Worm (Caenorhabditis elegans) whole organism, L1 larva: ENCODE measurements around the gene T05C3.6.

ENCODE experiments used
- C04F5.9 ChIP-seq: sonication (generic microtip); optimal IDR thresholded peaks from 2 replicates; lab custom pipeline; 2016; ENCODE audit warnings: missing genetic modification characterization, missing compliant biosample characterization
- C16A3.4 ChIP-seq: fragments of 150-350 bp; optimal IDR thresholded peaks from 2 replicates; lab custom pipeline; 2014; ENCODE audit warnings: missing biosample characterization, missing genetic modification characterization
- F16B12.6 ChIP-seq: fragments of 150-350 bp; optimal IDR thresholded peaks from 2 replicates; lab custom pipeline; 2014; ENCODE audit warnings: missing biosample characterization, missing genetic modification characterization
- Y116A8C.19 ChIP-seq: sonication (generic microtip); optimal IDR thresholded peaks from 2 replicates; lab custom pipeline; 2016; ENCODE audit warnings: missing compliant biosample characterization, missing genetic modification characterization, borderline replicate concordance
- aha-1 ChIP-seq: fragments of 150-350 bp; optimal IDR thresholded peaks from 2 replicates; lab custom pipeline; 2014; ENCODE audit warnings: missing biosample characterization, missing genetic modification characterization
- alr-1 ChIP-seq: fragments of 200-800 bp; sonication (Bioruptor generic); optimal IDR thresholded peaks from 2 replicates; lab custom pipeline; 2018; ENCODE audit warnings: borderline replicate concordance, mild to moderate bottlenecking, missing genetic modification characterization, missing compliant biosample characterization
- ceh-8 ChIP-seq: fragments of 200-800 bp; sonication (Bioruptor generic); optimal IDR thresholded peaks from 2 replicates; lab custom pipeline; 2018; ENCODE audit warnings: mild to moderate bottlenecking, missing genetic modification characterization, moderate library complexity, missing compliant biosample characterization
- ceh-88 ChIP-seq: fragments of 200-800 bp; sonication (Bioruptor generic); IDR thresholded peaks from 2 replicates; pipeline ENCODE4 v1.3.6; 2022; ENCODE audit warnings: missing genetic modification characterization, missing compliant biosample characterization
- dpl-1 ChIP-seq, 3 experiments: fragments of 150-350 bp in 2 of 3; sonication (generic microtip) in 1 of 3; optimal IDR thresholded peaks; 2 replicates each; lab custom pipeline; 2014 to 2017; ENCODE audit warnings: missing biosample characterization in 3 of 3, missing genetic modification characterization in 3 of 3, missing genetic modification reagents in 3 of 3
- efl-1 ChIP-seq, 4 experiments: fragments of 150-350 bp; optimal IDR thresholded peaks in 3 of 4; peaks in 1 of 4; 1 replicate in 1 of 4; 2 replicates in 3 of 4; lab custom pipeline; 2014; ENCODE audit warnings: missing biosample characterization in 2 of 4, missing genetic modification characterization in 2 of 4, missing genetic modification reagents in 2 of 4
- egl-27 ChIP-seq, 2 experiments: fragments of 150-350 bp in 1 of 2; sonication (generic microtip); optimal IDR thresholded peaks; 3 replicates each; lab custom pipeline; 2017 to 2018; ENCODE audit warnings: missing biosample characterization in 2 of 2, missing genetic modification characterization in 2 of 2, missing genetic modification reagents in 2 of 2
- ets-5 ChIP-seq: fragments of 200-800 bp; sonication (Bioruptor generic); IDR thresholded peaks from 2 replicates; pipeline ENCODE4 v1.3.6; 2022; ENCODE audit warnings: missing genetic modification characterization, missing compliant biosample characterization
- fkh-10 ChIP-seq: sonication (generic microtip); optimal IDR thresholded peaks from 2 replicates; lab custom pipeline; 2017; ENCODE audit warnings: missing biosample characterization, missing genetic modification reagents, missing genetic modification characterization
- fkh-4 ChIP-seq: sonication (generic microtip); optimal IDR thresholded peaks from 2 replicates; lab custom pipeline; 2016; ENCODE audit warnings: missing compliant biosample characterization, missing genetic modification characterization, borderline replicate concordance
- hlh-4 ChIP-seq: sonication (generic microtip); optimal IDR thresholded peaks from 2 replicates; lab custom pipeline; 2016; ENCODE audit warnings: mild to moderate bottlenecking, missing genetic modification characterization, missing compliant biosample characterization
- hpl-2 ChIP-seq: fragments of 150-350 bp; optimal IDR thresholded peaks from 2 replicates; lab custom pipeline; 2014; ENCODE audit warnings: missing biosample characterization, missing genetic modification reagents, missing genetic modification characterization
- irx-1 ChIP-seq: sonication (generic microtip); optimal IDR thresholded peaks from 2 replicates; lab custom pipeline; 2016; ENCODE audit warnings: missing genetic modification characterization, missing compliant biosample characterization
- jun-1 ChIP-seq: fragments of 150-350 bp; optimal IDR thresholded peaks from 2 replicates; lab custom pipeline; 2014; ENCODE audit warnings: missing biosample characterization, missing genetic modification reagents, missing genetic modification characterization
- lin-13 ChIP-seq: fragments of 150-350 bp; optimal IDR thresholded peaks from 2 replicates; lab custom pipeline; 2014; ENCODE audit warnings: missing biosample characterization, missing genetic modification reagents, missing genetic modification characterization
- lin-14 ChIP-seq: fragments of 200-800 bp; sonication (Bioruptor generic); optimal IDR thresholded peaks from 2 replicates; lab custom pipeline; 2018; ENCODE audit warnings: mild to moderate bottlenecking, missing genetic modification characterization, moderate library complexity, missing compliant biosample characterization
- lin-15B ChIP-seq: fragments of 150-350 bp; sonication (generic microtip); optimal IDR thresholded peaks from 3 replicates; lab custom pipeline; 2014; ENCODE audit warnings: missing biosample characterization, missing genetic modification characterization
- lir-3 ChIP-seq: sonication (generic microtip); optimal IDR thresholded peaks from 2 replicates; lab custom pipeline; 2016; ENCODE audit warnings: mild to moderate bottlenecking, missing genetic modification characterization, moderate library complexity, missing compliant biosample characterization; ENCODE audit not compliant: poor library complexity
- nhr-11 ChIP-seq: fragments of 150-350 bp; optimal IDR thresholded peaks from 2 replicates; lab custom pipeline; 2014; ENCODE audit warnings: missing biosample characterization, missing genetic modification characterization
- nhr-19 ChIP-seq: fragments of 200-800 bp; sonication (Bioruptor generic); conservative IDR thresholded peaks from 2 replicates; pipeline ENCODE4 v1.3.6; 2022; ENCODE audit warnings: missing genetic modification characterization, missing compliant biosample characterization
- nhr-20 ChIP-seq: sonication (generic microtip); optimal IDR thresholded peaks from 2 replicates; lab custom pipeline; 2016; ENCODE audit warnings: mild to moderate bottlenecking, missing genetic modification characterization, missing compliant biosample characterization
- nhr-28 ChIP-seq: fragments of 150-350 bp; optimal IDR thresholded peaks from 2 replicates; lab custom pipeline; 2014; ENCODE audit warnings: missing biosample characterization, missing genetic modification characterization
- nhr-71 ChIP-seq: sonication (generic microtip); optimal IDR thresholded peaks from 2 replicates; lab custom pipeline; 2016; ENCODE audit warnings: mild to moderate bottlenecking, missing genetic modification characterization, moderate library complexity, missing compliant biosample characterization
- nhr-76 ChIP-seq: sonication (generic microtip); optimal IDR thresholded peaks from 2 replicates; lab custom pipeline; 2017; ENCODE audit warnings: missing biosample characterization, missing genetic modification characterization
- nhr-77 ChIP-seq: fragments of 150-350 bp; optimal IDR thresholded peaks from 2 replicates; lab custom pipeline; 2014; ENCODE audit warnings: missing biosample characterization, missing genetic modification characterization
- nhr-84 ChIP-seq: sonication (generic microtip); optimal IDR thresholded peaks from 2 replicates; lab custom pipeline; 2017; ENCODE audit warnings: missing biosample characterization, missing genetic modification characterization
- pag-3 ChIP-seq: sonication (generic microtip); optimal IDR thresholded peaks from 2 replicates; lab custom pipeline; 2017; ENCODE audit warnings: missing genetic modification characterization, mild to moderate bottlenecking, missing compliant biosample characterization, antibody characterized with exemption, borderline replicate concordance; ENCODE audit not compliant: insufficient read depth
- skn-1 ChIP-seq: fragments of 150-350 bp; optimal IDR thresholded peaks from 2 replicates; lab custom pipeline; 2014; ENCODE audit warnings: missing biosample characterization, missing genetic modification characterization
- snu-23 ChIP-seq: sonication (generic microtip); optimal IDR thresholded peaks from 2 replicates; lab custom pipeline; 2016; ENCODE audit warnings: missing genetic modification characterization, missing compliant biosample characterization
- sox-4 ChIP-seq: sonication (generic microtip); optimal IDR thresholded peaks from 2 replicates; lab custom pipeline; 2016; ENCODE audit warnings: missing genetic modification characterization, missing compliant biosample characterization
- sup-37 ChIP-seq: fragments of 200-800 bp; sonication (Bioruptor generic); optimal IDR thresholded peaks from 2 replicates; lab custom pipeline; 2018; ENCODE audit warnings: mild to moderate bottlenecking, missing genetic modification characterization, missing compliant biosample characterization
- swsn-7 ChIP-seq: sonication (generic microtip); optimal IDR thresholded peaks from 2 replicates; lab custom pipeline; 2016; ENCODE audit warnings: missing genetic modification characterization, missing compliant biosample characterization
- tlp-1 ChIP-seq: fragments of 150-350 bp; optimal IDR thresholded peaks from 2 replicates; lab custom pipeline; 2014; ENCODE audit warnings: missing biosample characterization, missing genetic modification characterization
- unc-130 ChIP-seq: fragments of 150-350 bp; optimal IDR thresholded peaks from 2 replicates; lab custom pipeline; 2017; ENCODE audit warnings: missing biosample characterization, missing genetic modification characterization, inconsistent platforms
- unc-98 ChIP-seq: fragments of 200-800 bp; sonication (Bioruptor generic); IDR thresholded peaks from 2 replicates; pipeline ENCODE4 v1.3.6; 2022; ENCODE audit warnings: missing genetic modification characterization, missing compliant biosample characterization
- ztf-4 ChIP-seq: fragments of 150-350 bp; optimal IDR thresholded peaks from 2 replicates; lab custom pipeline; 2014; ENCODE audit warnings: missing biosample characterization, missing genetic modification characterization

Gene T05C3.6

ce11 chrV:5453615-5454014, 36.6 kb upstream of the T05C3.6 start, which contains the start of gene glc-3:
glc-3 (minus strand) TSS chrV:5453715.
- TF ChIP-seq jun-1 (tag; lab: Kevin White, UChicago) (no peak), ets-5 (GFP tag; lab: Robert Waterston, UW) (no peak), snu-23 (GFP tag; lab: Kevin White, UChicago) (no peak), ztf-4 (no peak), lin-13 (GFP tag; lab: Kevin White, UChicago) (no peak), unc-98 (GFP tag; lab: Robert Waterston, UW) (no peak), tlp-1 (no peak), lin-15B (tag; lab: Kevin White, UChicago) (no peak), unc-130 (tag; lab: Kevin White, UChicago) (no peak), lir-3 (tag; lab: Kevin White, UChicago) (no peak), sox-4 (tag; lab: Kevin White, UChicago) (no peak), hlh-4 (no peak), dpl-1 (GFP tag; optimal IDR thresholded peaks at IDR 0.05; lab: Kevin White, UChicago) (no peak), nhr-19 (no peak), C04F5.9 (tag; lab: Kevin White, UChicago) (no peak)

- TF ChIP-seq unc-130 (tag; lab: Kevin White, UChicago) = no peak
- TF ChIP-seq alr-1 (tag; lab: Kevin White, UChicago) = no peak
- TF ChIP-seq ceh-88 (GFP tag; lab: Robert Waterston, UW) = no peak
- TF ChIP-seq fkh-10 (GFP tag; lab: Kevin White, UChicago) = peak; percentile 72
- TF ChIP-seq lin-13 (GFP tag; lab: Kevin White, UChicago) = no peak
- TF ChIP-seq nhr-28 (tag; lab: Kevin White, UChicago) = no peak
- no peak for TF ChIP-seq irx-1 (tag; lab: Kevin White, UChicago)
- no peak for TF ChIP-seq nhr-11 (tag; lab: Kevin White, UChicago)
- peak; percentile 16 for TF ChIP-seq lin-14
- no peak for TF ChIP-seq hpl-2 (GFP tag; lab: Kevin White, UChicago)
These were observed 35.3 kb upstream of the T05C3.6 start for ce11 chrV:5454955-5455354.

- TF ChIP-seq nhr-28 (tag; lab: Kevin White, UChicago) (no peak), efl-1 (optimal IDR thresholded peaks at IDR 0.05; lab: Kevin White, UChicago) (no peak), efl-1 (GFP tag; optimal IDR thresholded peaks at IDR 0.05 in 1 of 2; lab: Kevin White, UChicago) (no peak), nhr-71 (tag; lab: Kevin White, UChicago) (no peak), snu-23 (GFP tag; lab: Kevin White, UChicago) (no peak), skn-1 (no peak), tlp-1 (no peak), aha-1 (tag; lab: Kevin White, UChicago) (no peak), pag-3 (tag; lab: Kevin White, UChicago) (no peak), swsn-7 (no peak), F16B12.6 (tag; lab: Kevin White, UChicago) (no peak), nhr-84 (tag; lab: Kevin White, UChicago) (no peak), nhr-76 (no peak), C16A3.4 (tag; lab: Kevin White, UChicago) (no peak)
These were observed 30.4 kb upstream of the T05C3.6 start, which contains the start of gene ZC317.2 for ce11 chrV:5459806-5460205. ZC317.2 (plus strand) TSS chrV:5460106.

- no peak for TF ChIP-seq Y116A8C.19 (tag; lab: Kevin White, UChicago)
- no peak for TF ChIP-seq efl-1 (optimal IDR thresholded peaks at IDR 0.05; lab: Kevin White, UChicago)
- peak in 1 of 2 experiments; percentile 26 for TF ChIP-seq efl-1 (GFP tag; optimal IDR thresholded peaks at IDR 0.05 in 1 of 2; lab: Kevin White, UChicago)
- TF ChIP-seq, all 84 proteins: peak for 1
These were observed 27.4 kb upstream of the T05C3.6 start, which contains the start of gene srg-67 for ce11 chrV:5462894-5463293. srg-67 (minus strand) TSS chrV:5462994.

- TF ChIP-seq egl-27 (tag; optimal IDR thresholded peaks at IDR 0.05; lab: Kevin White, UChicago) = no peak
- no peak for TF ChIP-seq efl-1 (optimal IDR thresholded peaks at IDR 0.05; lab: Kevin White, UChicago)
- no peak for TF ChIP-seq efl-1 (GFP tag; optimal IDR thresholded peaks at IDR 0.05 in 1 of 2; lab: Kevin White, UChicago)
- TF ChIP-seq nhr-20 (tag; lab: Kevin White, UChicago) = no peak
- no peak for TF ChIP-seq sup-37 (GFP tag; lab: Kevin White, UChicago)
- TF ChIP-seq fkh-4 = no peak
- no peak for TF ChIP-seq ceh-8
- TF ChIP-seq nhr-77 (tag; lab: Kevin White, UChicago) = no peak
These were observed 24.9 kb upstream of the T05C3.6 start, which contains the start of gene srg-68 for ce11 chrV:5465335-5465734. srg-68 (minus strand) TSS chrV:5465435.
